Worm (Caenorhabditis elegans) whole organism, young adult: ENCODE data around the gene twk-10.

Source experiments
- B0019.2 ChIP-seq: fragments of 200-800 bp; sonication (Bioruptor generic); conservative IDR thresholded peaks from 2 replicates; pipeline ENCODE4 v1.3.6; 2022; ENCODE audit warnings: missing genetic modification reagents, missing genetic modification characterization, missing compliant biosample characterization
- B0261.1 ChIP-seq: sonication (generic microtip); optimal IDR thresholded peaks from 2 replicates; lab custom pipeline; 2016; ENCODE audit warnings: mild to moderate bottlenecking, missing genetic modification characterization, moderate library complexity, missing compliant biosample characterization
- B0336.3 ChIP-seq: fragments of 200-800 bp; sonication (Bioruptor generic); IDR thresholded peaks from 2 replicates; pipeline ENCODE4 v1.3.6; 2022; ENCODE audit warnings: missing genetic modification characterization, missing compliant biosample characterization
- C06A6.2 ChIP-seq: fragments of 200-800 bp; sonication (Bioruptor generic); conservative IDR thresholded peaks from 2 replicates; pipeline ENCODE4 v1.3.6; 2022; ENCODE audit warnings: missing genetic modification characterization, missing compliant biosample characterization
- F10E7.11 ChIP-seq: sonication (generic microtip); optimal IDR thresholded peaks from 2 replicates; lab custom pipeline; 2017; ENCODE audit warnings: mild to moderate bottlenecking, missing genetic modification characterization, moderate library complexity, missing compliant biosample characterization
- F33H1.4 ChIP-seq: fragments of 200-800 bp; sonication (Bioruptor generic); IDR thresholded peaks from 2 replicates; pipeline ENCODE4 v1.3.6; 2022; ENCODE audit warnings: missing genetic modification reagents, missing genetic modification characterization, missing compliant biosample characterization
- F55B11.4 ChIP-seq: sonication (generic microtip); optimal IDR thresholded peaks from 2 replicates; lab custom pipeline; 2016; ENCODE audit warnings: missing compliant biosample characterization, missing genetic modification characterization, borderline replicate concordance; ENCODE audit not compliant: insufficient read depth
- F57A8.1 ChIP-seq: fragments of 200-800 bp; sonication (Bioruptor generic); optimal IDR thresholded peaks from 2 replicates; lab custom pipeline; 2018; ENCODE audit warnings: mild to moderate bottlenecking, missing genetic modification characterization, moderate library complexity, missing compliant biosample characterization
- F57C9.4 ChIP-seq: sonication (generic microtip); optimal IDR thresholded peaks from 2 replicates; lab custom pipeline; 2017; ENCODE audit warnings: mild to moderate bottlenecking, missing genetic modification characterization, missing compliant biosample characterization
- K12H6.12 ChIP-seq: fragments of 200-800 bp; sonication (Bioruptor generic); optimal IDR thresholded peaks from 2 replicates; lab custom pipeline; 2018; ENCODE audit warnings: mild to moderate bottlenecking, missing genetic modification characterization, missing compliant biosample characterization
- T07F8.4 ChIP-seq: sonication (generic microtip); optimal IDR thresholded peaks from 2 replicates; lab custom pipeline; 2016; ENCODE audit warnings: mild to moderate bottlenecking, missing genetic modification characterization, moderate library complexity, missing compliant biosample characterization
- T26A5.8 ChIP-seq: sonication (generic microtip); optimal IDR thresholded peaks from 2 replicates; lab custom pipeline; 2016; ENCODE audit warnings: missing genetic modification characterization, missing compliant biosample characterization
- ZK185.1 ChIP-seq: sonication (generic microtip); optimal IDR thresholded peaks from 2 replicates; lab custom pipeline; 2016; ENCODE audit warnings: mild to moderate bottlenecking, missing genetic modification characterization, missing compliant biosample characterization; ENCODE audit not compliant: poor library complexity, severe bottlenecking
- akir-1 ChIP-seq: fragments of 200-800 bp; sonication (Bioruptor generic); optimal IDR thresholded peaks from 2 replicates; lab custom pipeline; 2018; ENCODE audit warnings: mild to moderate bottlenecking, missing genetic modification characterization, moderate library complexity, missing compliant biosample characterization
- ama-1 ChIP-seq, 3 experiments: fragments of 150-350 bp in 1 of 3; sonication (generic microtip) in 2 of 3; optimal IDR thresholded peaks; 2 replicates each; lab custom pipeline; 2014 to 2018; ENCODE audit warnings: missing biosample characterization in 2 of 3, missing genetic modification characterization in 2 of 3, missing genetic modification reagents in 2 of 3
- aptf-2 ChIP-seq: fragments of 200-800 bp; sonication (Bioruptor generic); conservative IDR thresholded peaks from 2 replicates; pipeline ENCODE4 v1.3.6; 2022; ENCODE audit warnings: missing genetic modification reagents, missing genetic modification characterization, missing compliant biosample characterization
- atf-7 ChIP-seq: sonication (generic microtip); optimal IDR thresholded peaks from 2 replicates; lab custom pipeline; 2017; ENCODE audit warnings: mild to moderate bottlenecking, missing genetic modification characterization, missing compliant biosample characterization
- attf-3 ChIP-seq: fragments of 200-800 bp; sonication (Bioruptor generic); conservative IDR thresholded peaks from 2 replicates; pipeline ENCODE4 v1.3.6; 2022; ENCODE audit warnings: missing genetic modification reagents, missing genetic modification characterization, missing compliant biosample characterization
- ceh-27 ChIP-seq: fragments of 200-800 bp; sonication (Bioruptor generic); optimal IDR thresholded peaks from 2 replicates; lab custom pipeline; 2018; ENCODE audit warnings: mild to moderate bottlenecking, missing genetic modification characterization, moderate library complexity, missing compliant biosample characterization
- ceh-79 ChIP-seq: sonication (generic microtip); optimal IDR thresholded peaks from 2 replicates; lab custom pipeline; 2017; ENCODE audit warnings: mild to moderate bottlenecking, missing genetic modification characterization, missing compliant biosample characterization
- egl-18 ChIP-seq: fragments of 200-800 bp; sonication (Bioruptor generic); IDR thresholded peaks from 2 replicates; pipeline ENCODE4 v1.3.6; 2022; ENCODE audit warnings: missing genetic modification reagents, missing genetic modification characterization, missing compliant biosample characterization
- hlh-26 ChIP-seq: fragments of 200-800 bp; sonication (Bioruptor generic); conservative IDR thresholded peaks from 2 replicates; pipeline ENCODE4 v1.3.6; 2022; ENCODE audit warnings: missing genetic modification reagents, missing genetic modification characterization, missing compliant biosample characterization
- hrde-1 ChIP-seq: sonication (generic microtip); optimal IDR thresholded peaks from 2 replicates; lab custom pipeline; 2016; ENCODE audit warnings: missing genetic modification characterization, mild to moderate bottlenecking, missing compliant biosample characterization, moderate library complexity, missing genotype, missing genetic modification reagents, borderline replicate concordance
- let-607 ChIP-seq, 2 experiments: fragments of 200-800 bp in 1 of 2; sonication (Bioruptor generic) in 1 of 2; sonication (generic microtip) in 1 of 2; optimal IDR thresholded peaks; 2 replicates each; lab custom pipeline; 2016 to 2018; ENCODE audit warnings: mild to moderate bottlenecking in 2 of 2, missing compliant biosample characterization in 2 of 2, missing genetic modification characterization in 2 of 2, moderate library complexity in 2 of 2, missing genotype in 1 of 2
- lir-1 ChIP-seq: fragments of 200-800 bp; sonication (Bioruptor generic); conservative IDR thresholded peaks from 2 replicates; pipeline ENCODE4 v1.3.6; 2022; ENCODE audit warnings: missing genetic modification reagents, missing genetic modification characterization, missing compliant biosample characterization
- lsy-27 ChIP-seq: sonication (generic microtip); optimal IDR thresholded peaks from 2 replicates; lab custom pipeline; 2017; ENCODE audit warnings: missing genetic modification characterization, mild to moderate bottlenecking, missing compliant biosample characterization, antibody characterized with exemption, missing genotype, borderline replicate concordance; ENCODE audit not compliant: insufficient read depth
- mcd-1 ChIP-seq: fragments of 200-800 bp; sonication (Bioruptor generic); IDR thresholded peaks from 2 replicates; pipeline ENCODE4 v1.3.6; 2022; ENCODE audit warnings: missing genetic modification reagents, missing genetic modification characterization, missing compliant biosample characterization
- nhr-80 ChIP-seq: sonication (generic microtip); optimal IDR thresholded peaks from 2 replicates; lab custom pipeline; 2016; ENCODE audit warnings: missing genetic modification characterization, missing compliant biosample characterization
- pbrm-1 ChIP-seq: fragments of 200-800 bp; sonication (Bioruptor generic); IDR thresholded peaks from 2 replicates; pipeline ENCODE4 v1.3.6; 2022; ENCODE audit warnings: missing genetic modification reagents, missing genetic modification characterization, missing compliant biosample characterization
- rpc-1 ChIP-seq, 2 experiments: fragments of 150-350 bp in 1 of 2; sonication (generic microtip) in 1 of 2; optimal IDR thresholded peaks; 2 replicates each; lab custom pipeline; 2014 to 2018; ENCODE audit warnings: missing biosample characterization in 1 of 2, missing genetic modification characterization in 1 of 2, missing genetic modification reagents in 1 of 2, missing genotype in 1 of 2
- snpc-1.1 ChIP-seq: sonication (generic microtip); optimal IDR thresholded peaks from 2 replicates; lab custom pipeline; 2017; ENCODE audit warnings: missing genetic modification characterization, mild to moderate bottlenecking, missing compliant biosample characterization, antibody characterized with exemption, moderate library complexity, missing genotype, missing genetic modification reagents; ENCODE audit not compliant: insufficient read depth
- snpc-4 ChIP-seq, 5 experiments: fragments of 150-350 bp in 1 of 5; sonication (generic microtip) in 4 of 5; optimal IDR thresholded peaks; 2 replicates each; lab custom pipeline; 2014 to 2018; ENCODE audit warnings: missing genetic modification characterization in 5 of 5, missing biosample characterization in 3 of 5, antibody characterized with exemption in 2 of 5, mild to moderate bottlenecking in 2 of 5, missing compliant biosample characterization in 2 of 5, missing genotype in 2 of 5, moderate library complexity in 2 of 5, missing genetic modification reagents in 1 of 5
- sptf-2 ChIP-seq: fragments of 200-800 bp; sonication (Bioruptor generic); optimal IDR thresholded peaks from 2 replicates; lab custom pipeline; 2018; ENCODE audit warnings: mild to moderate bottlenecking, missing genetic modification characterization, missing compliant biosample characterization
- tbp1 ChIP-seq: fragments of 200-800 bp; sonication (Bioruptor generic); optimal IDR thresholded peaks from 2 replicates; lab custom pipeline; 2018; ENCODE audit warnings: mild to moderate bottlenecking, missing genetic modification characterization, missing compliant biosample characterization
- tlf-1 ChIP-seq: fragments of 200-800 bp; sonication (Bioruptor generic); optimal IDR thresholded peaks from 2 replicates; lab custom pipeline; 2018; ENCODE audit warnings: mild to moderate bottlenecking, missing genetic modification characterization, missing compliant biosample characterization
- unc-130 ChIP-seq: sonication (generic microtip); optimal IDR thresholded peaks from 2 replicates; lab custom pipeline; 2016; ENCODE audit warnings: missing genetic modification reagents, missing genetic modification characterization, missing compliant biosample characterization
- zfh-2 ChIP-seq: fragments of 200-800 bp; sonication (Bioruptor generic); conservative IDR thresholded peaks from 2 replicates; pipeline ENCODE4 v1.3.6; 2022; ENCODE audit warnings: missing genetic modification reagents, missing genetic modification characterization, missing compliant biosample characterization
- zim-3 ChIP-seq: sonication (generic microtip); optimal IDR thresholded peaks from 2 replicates; lab custom pipeline; 2017; ENCODE audit warnings: mild to moderate bottlenecking, missing genetic modification characterization, moderate library complexity, missing compliant biosample characterization
- ztf-22 ChIP-seq: fragments of 200-800 bp; sonication (Bioruptor generic); optimal IDR thresholded peaks from 2 replicates; lab custom pipeline; 2018; ENCODE audit warnings: mild to moderate bottlenecking, missing genetic modification characterization, moderate library complexity, missing compliant biosample characterization

Gene twk-10

ce11 chrV:6541875-6542274 is 10.3 kb upstream of the twk-10 start (continued):
- no peak for TF ChIP-seq B0336.3 (GFP tag; lab: Robert Waterston, UW)
- TF ChIP-seq hrde-1 (tag; lab: Kevin White, UChicago), result no peak
- no peak for TF ChIP-seq F10E7.11

ce11 chrV:6544999-6545398 is 7.1 kb upstream of the twk-10 start:
- TF ChIP-seq aptf-2 (no peak), egl-18 (GFP tag; lab: Robert Waterston, UW) (no peak), zim-3 (tag; lab: Kevin White, UChicago) (no peak), B0261.1 (no peak), C06A6.2 (GFP tag; lab: Robert Waterston, UW) (no peak), pbrm-1 (GFP tag; lab: Robert Waterston, UW) (no peak), F33H1.4 (GFP tag; lab: Robert Waterston, UW) (no peak), tlf-1 (GFP tag; lab: Kevin White, UChicago) (no peak), K12H6.12 (tag; lab: Kevin White, UChicago) (no peak), zfh-2 (GFP tag; lab: Robert Waterston, UW) (no peak)

ce11 chrV:6546450-6547171 is 5.5 kb upstream of the twk-10 start, which contains the start of gene dre-1:
dre-1 (minus strand) TSS chrV:6546500.
- TF ChIP-seq lir-1 (GFP tag; lab: Robert Waterston, UW) (no peak), akir-1 (no peak), nhr-80 (peak; percentile 48), attf-3 (GFP tag; lab: Robert Waterston, UW) (no peak), F57C9.4 (no peak)

- no peak for TF ChIP-seq tbp1 (GFP tag; lab: Kevin White, UChicago)
- TF ChIP-seq ama-1 (optimal IDR thresholded peaks at IDR 0.05; lab: Kevin White, UChicago), result no peak
- no peak for TF ChIP-seq ama-1 (GFP tag; optimal IDR thresholded peaks at IDR 0.05; lab: Kevin White, UChicago)
- no peak for TF ChIP-seq ceh-79 (tag; lab: Kevin White, UChicago)
- no peak for TF ChIP-seq sptf-2 (GFP tag; lab: Kevin White, UChicago)
- no peak for TF ChIP-seq hrde-1 (tag; lab: Kevin White, UChicago)
- TF ChIP-seq ZK185.1 (tag; lab: Kevin White, UChicago), result no peak
- TF ChIP-seq T26A5.8 (tag; lab: Kevin White, UChicago), result no peak
- no peak for TF ChIP-seq attf-3 (GFP tag; lab: Robert Waterston, UW)
- TF ChIP-seq B0019.2, result no peak
Measured at ce11 chrV:6548309-6548708, 3.8 kb upstream of the twk-10 start.

- TF ChIP-seq lsy-27 (no peak), akir-1 (no peak), snpc-1.1 (no peak), unc-130 (no peak), atf-7 (tag; lab: Kevin White, UChicago) (no peak), rpc-1 (optimal IDR thresholded peaks at IDR 0.05; lab: Kevin White, UChicago) (no peak), rpc-1 (tag; optimal IDR thresholded peaks at IDR 0.05; lab: Kevin White, UChicago) (no peak), ceh-27 (no peak), F55B11.4 (tag; lab: Kevin White, UChicago) (no peak), hlh-26 (GFP tag; lab: Robert Waterston, UW) (no peak), let-607 (tag; optimal IDR thresholded peaks at IDR 0.05; lab: Kevin White, UChicago) (no peak), ztf-22 (GFP tag; lab: Kevin White, UChicago) (no peak), snpc-4 (GFP tag; optimal IDR thresholded peaks at IDR 0.05; lab: Kevin White, UChicago) (no peak), snpc-4 (tag; optimal IDR thresholded peaks at IDR 0.05; lab: Kevin White, UChicago) (no peak), T07F8.4 (tag; lab: Kevin White, UChicago) (no peak), mcd-1 (GFP tag; lab: Robert Waterston, UW) (no peak), F57A8.1 (GFP tag; lab: Kevin White, UChicago) (no peak)
Measured at ce11 chrV:6549148-6549547, 3.0 kb upstream of the twk-10 start, which contains the start of gene K04A8.20. K04A8.20 (plus strand) TSS chrV:6549448.
